Worm (Caenorhabditis elegans): ENCODE data around the gene M01B2.12.

M01B2.12 gene

ce11 chrV:15264131-15264530 lies at the start of gene M01B2.12:
TSS of gene M01B2.12 (minus strand) at chrV:15264231.
- TF ChIP-seq ceh-43 (GFP tag; optimal IDR thresholded peaks at IDR 0.05) (no peak), mls-2 (tag; optimal IDR thresholded peaks at IDR 0.05) (no peak)

- TF ChIP-seq unc-39 (tag; optimal IDR thresholded peaks at IDR 0.05) = no peak
- no peak for TF ChIP-seq lin-32 (GFP tag; optimal IDR thresholded peaks at IDR 0.05)
- TF ChIP-seq elt-1 (tag; optimal IDR thresholded peaks at IDR 0.05; ENCODE audit: borderline replicate concordance, insufficient read depth) = no peak
- no peak for TF ChIP-seq lin-13 (tag; optimal IDR thresholded peaks at IDR 0.05)
These were observed 49.5 kb upstream of the M01B2.12 start for ce11 chrV:15313529-15313928.

- no peak for TF ChIP-seq lin-32 (GFP tag; optimal IDR thresholded peaks at IDR 0.05)
- TF ChIP-seq M03D4.4 (tag; optimal IDR thresholded peaks at IDR 0.05) = no peak
- no peak for TF ChIP-seq elt-3 (tag; optimal IDR thresholded peaks at IDR 0.05)
- no peak for TF ChIP-seq drap-1 (GFP tag; optimal IDR thresholded peaks at IDR 0.05)
- TF ChIP-seq nhr-237 (tag; optimal IDR thresholded peaks at IDR 0.05) = no peak
- TF ChIP-seq unc-62 (GFP tag; optimal IDR thresholded peaks at IDR 0.05) = no peak
- no peak for TF ChIP-seq pha-4 (tag; optimal IDR thresholded peaks at IDR 0.05)
- no peak for TF ChIP-seq zip-8 (tag; optimal IDR thresholded peaks at IDR 0.05)
These were observed 46.7 kb upstream of the M01B2.12 start, which contains the start of gene irld-62 for ce11 chrV:15310780-15311179. TSS of gene irld-62 (plus strand) at chrV:15311080.

ce11 chrV:15309011-15309410 lies 45.0 kb upstream of the M01B2.12 start, which contains the start of gene srz-10:
TSS of gene srz-10 (minus strand) at chrV:15309098.
- no peak for TF ChIP-seq nhr-76 (tag; optimal IDR thresholded peaks at IDR 0.05)
- TF ChIP-seq blmp-1 (tag; optimal IDR thresholded peaks at IDR 0.05) = no peak
- TF ChIP-seq drap-1 (GFP tag; optimal IDR thresholded peaks at IDR 0.05) = no peak
- TF ChIP-seq unc-62 (GFP tag; optimal IDR thresholded peaks at IDR 0.05) = no peak
- TF ChIP-seq lsy-2 (tag; optimal IDR thresholded peaks at IDR 0.05) = no peak
- no peak for TF ChIP-seq M03D4.4 (tag; optimal IDR thresholded peaks at IDR 0.05)
- no peak for TF ChIP-seq cnd-1 (tag; optimal IDR thresholded peaks at IDR 0.05)
- no peak for TF ChIP-seq zip-8 (tag; optimal IDR thresholded peaks at IDR 0.05)
- no peak for TF ChIP-seq snpc-4 (tag; optimal IDR thresholded peaks at IDR 0.05)
- TF ChIP-seq nhr-12 (tag; optimal IDR thresholded peaks at IDR 0.05) = no peak
- no peak for TF ChIP-seq ceh-83 (GFP tag; optimal IDR thresholded peaks at IDR 0.05)
- TF ChIP-seq nhr-2 (tag; optimal IDR thresholded peaks at IDR 0.05) = no peak
- no peak for TF ChIP-seq nhr-237 (tag; optimal IDR thresholded peaks at IDR 0.05)
- no peak for TF ChIP-seq ham-2 (GFP tag; optimal IDR thresholded peaks at IDR 0.05)

ce11 chrV:15306745-15307144 lies 42.7 kb upstream of the M01B2.12 start, which contains the start of gene T26H8.4:
TSS of gene T26H8.4 (minus strand) at chrV:15306845.
- TF ChIP-seq drap-1 (GFP tag; optimal IDR thresholded peaks at IDR 0.05) (no peak), unc-39 (tag; optimal IDR thresholded peaks at IDR 0.05) (no peak), ham-2 (GFP tag; optimal IDR thresholded peaks at IDR 0.05) (no peak), nhr-28 (tag; optimal IDR thresholded peaks at IDR 0.05) (no peak), mep-1 (tag; optimal IDR thresholded peaks at IDR 0.05) (no peak), lsy-2 (tag; optimal IDR thresholded peaks at IDR 0.05) (no peak), ceh-43 (GFP tag; optimal IDR thresholded peaks at IDR 0.05) (no peak), ces-1 (GFP tag; optimal IDR thresholded peaks at IDR 0.05) (no peak), nhr-2 (tag; optimal IDR thresholded peaks at IDR 0.05) (no peak)

ce11 chrV:15305502-15305901 lies 41.5 kb upstream of the M01B2.12 start, which contains the start of gene T26H8.5:
TSS of gene T26H8.5 (minus strand) at chrV:15305602.
- TF ChIP-seq bed-3 (GFP tag; optimal IDR thresholded peaks at IDR 0.05) (no peak), nhr-237 (tag; optimal IDR thresholded peaks at IDR 0.05) (no peak), mep-1 (tag; optimal IDR thresholded peaks at IDR 0.05) (no peak), cnd-1 (tag; optimal IDR thresholded peaks at IDR 0.05) (no peak), lsy-2 (tag; optimal IDR thresholded peaks at IDR 0.05) (no peak)

- TF ChIP-seq lin-32 (GFP tag; optimal IDR thresholded peaks at IDR 0.05) (no peak), mls-2 (tag; optimal IDR thresholded peaks at IDR 0.05) (no peak), pha-4 (tag; optimal IDR thresholded peaks at IDR 0.05) (no peak), lsy-2 (tag; optimal IDR thresholded peaks at IDR 0.05) (no peak)
These were observed 39.6 kb upstream of the M01B2.12 start, which contains the start of gene srx-48 for ce11 chrV:15303625-15304024. TSS of gene srx-48 (minus strand) at chrV:15303725.

Data from whole organism, mixed stage, embryonic.